Worm (Caenorhabditis elegans) whole organism, L1 larva: ENCODE data around the gene cutl-27.

Experiments
- nhr-237 ChIP-seq: fragments of 150-350 bp; optimal IDR thresholded peaks from 2 replicates; lab custom pipeline; 2014; ENCODE audit warnings: missing biosample characterization, missing genetic modification characterization
- nhr-85 ChIP-seq: sonication (generic microtip); peaks from one replicate; lab custom pipeline; 2016; ENCODE audit warnings: missing genetic modification characterization, inconsistent platforms, missing compliant biosample characterization
- unc-62 ChIP-seq: fragments of 150-350 bp; optimal IDR thresholded peaks from 2 replicates; lab custom pipeline; 2014; ENCODE audit warnings: missing biosample characterization, missing genetic modification reagents, missing genetic modification characterization

ce11 chrIV:11855900-11856660, 22.3 kb upstream of the cutl-27 start, which contains the start of gene ech-2:
- no peak for TF ChIP-seq nhr-237 (tag; lab: Kevin White, UChicago)
- no peak for TF ChIP-seq unc-62 (GFP tag; lab: Kevin White, UChicago)
- TF ChIP-seq nhr-85 (tag; lab: Kevin White, UChicago) = no peak
